Fruit fly (Drosophila melanogaster): ENCODE data around the gene ND-B8.
A peak's percentile ranks its signal among the peaks of the same experiment; 100 is the strongest.

The ND-B8 gene

DNA sequence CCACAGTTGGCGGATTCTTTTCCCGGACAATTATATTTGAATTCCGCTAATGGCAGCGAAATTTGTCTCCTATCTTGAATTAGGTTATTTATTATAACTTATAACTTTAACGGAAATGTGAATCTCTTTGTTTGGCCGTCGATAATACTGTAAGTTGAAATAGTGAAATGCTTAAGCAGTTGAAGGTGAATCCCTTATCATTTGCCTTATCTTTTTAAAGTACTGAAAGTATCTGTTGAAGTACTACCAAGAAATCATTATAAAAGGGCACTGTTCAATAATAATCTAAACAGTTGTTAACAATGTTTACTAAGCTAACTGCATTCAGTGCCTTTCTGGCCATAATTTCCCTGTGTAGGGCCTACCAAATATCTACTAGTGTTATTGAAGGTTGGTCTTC lies 43.6 kb upstream of the ND-B8 start, which contains the start of gene CG43055:
Gene CG43055, plus strand, starts transcription at position 301 of the 400 bp plus-strand sequence.
- TF ChIP-seq toy (GFP tag; IDR thresholded peaks at IDR 0.05) (no peak), sens (GFP tag) (peak; percentile 9), Dek (tag; optimal IDR thresholded peaks at IDR 0.05) (no peak), CG18764 (GFP tag; optimal IDR thresholded peaks at IDR 0.05) (no peak)

dm6 chr2L:4414059-4414458 lies 40.4 kb upstream of the ND-B8 start:
- TF ChIP-seq scrt (GFP tag; optimal IDR thresholded peaks at IDR 0.05) (peak; percentile 70), HmgD (GFP tag; optimal IDR thresholded peaks at IDR 0.05) (no peak), CG10147 (GFP tag; optimal IDR thresholded peaks at IDR 0.05) (no peak), crol (GFP tag; IDR thresholded peaks at IDR 0.05) (peak; percentile 26; the same call in 1 of the 2 replicates), Sox100B (GFP tag; optimal IDR thresholded peaks at IDR 0.05) (no peak), Bdp1 (GFP tag; optimal IDR thresholded peaks at IDR 0.05) (no peak), CG11456 (GFP tag; IDR thresholded peaks at IDR 0.05) (no peak), ken (GFP tag; IDR thresholded peaks at IDR 0.05) (no peak), stc (GFP tag; IDR thresholded peaks at IDR 0.05) (no peak), HHEX (GFP tag; optimal IDR thresholded peaks at IDR 0.05) (no peak), usp (GFP tag; optimal IDR thresholded peaks at IDR 0.05) (no peak), abd-A (tag; optimal IDR thresholded peaks at IDR 0.05) (peak; percentile 77), CG11695 (GFP tag; IDR thresholded peaks at IDR 0.05) (no peak), lbe (GFP tag; optimal IDR thresholded peaks at IDR 0.05) (no peak), twi (tag; optimal IDR thresholded peaks at IDR 0.05) (no peak), luna (GFP tag; optimal IDR thresholded peaks at IDR 0.05) (no peak), nau (GFP tag; optimal IDR thresholded peaks at IDR 0.05) (no peak), Deaf1 (tag; optimal IDR thresholded peaks at IDR 0.05) (no peak), CG14050 (GFP tag; IDR thresholded peaks at IDR 0.05) (no peak), repo (GFP tag; optimal IDR thresholded peaks at IDR 0.05) (no peak), fru (optimal IDR thresholded peaks at IDR 0.05) (no peak), nom (GFP tag; optimal IDR thresholded peaks at IDR 0.05) (no peak), CG6683 (GFP tag; optimal IDR thresholded peaks at IDR 0.05) (no peak)

- TF ChIP-seq CG10543 (GFP tag; optimal IDR thresholded peaks at IDR 0.05) (no peak), row (GFP tag; IDR thresholded peaks at IDR 0.05) (peak; percentile 26; the same call in 1 of the 3 replicates), Med (GFP tag) (peak; percentile 50), luna (GFP tag; optimal IDR thresholded peaks at IDR 0.05) (no peak), aop (GFP tag; IDR thresholded peaks at IDR 0.05) (no peak), Dref (GFP tag; IDR thresholded peaks at IDR 0.05) (no peak), knrl (GFP tag; IDR thresholded peaks at IDR 0.05; ENCODE audit: partially characterized antibody) (no peak), Drgx (GFP tag; IDR thresholded peaks at IDR 0.05) (0 out of 2 replicates have a peak, but pooled peaks have one; percentile 34)
Measured at dm6 chr2L:4416089-4416488, 38.3 kb upstream of the ND-B8 start.

DNA sequence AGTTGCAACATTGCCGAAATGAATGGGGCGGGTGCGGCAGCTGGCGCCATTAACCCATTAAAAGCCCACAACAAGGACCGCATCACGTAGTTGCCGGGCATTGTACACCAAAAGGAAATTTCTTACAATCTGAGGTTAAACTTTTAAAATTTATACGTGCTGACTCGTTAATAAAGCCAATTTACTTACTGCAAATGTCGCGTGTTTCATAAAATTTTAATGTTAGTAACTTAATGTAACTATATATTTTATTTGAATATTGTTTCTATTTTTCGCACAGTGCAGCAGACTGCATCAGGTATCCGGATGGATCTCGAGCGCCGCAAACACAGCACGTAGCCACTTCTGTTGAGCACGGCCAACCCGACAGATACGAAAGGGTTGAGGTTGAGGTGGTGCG lies 37.5 kb upstream of the ND-B8 start:
- TF ChIP-seq Drgx (GFP tag; IDR thresholded peaks at IDR 0.05) (peak; percentile 25; the same call in 1 of the 2 replicates), CG1233 (GFP tag; optimal IDR thresholded peaks at IDR 0.05) (no peak), CG6813 (GFP tag; optimal IDR thresholded peaks at IDR 0.05) (no peak), bsh (GFP tag; optimal IDR thresholded peaks at IDR 0.05) (peak in 1 of 2 experiments; percentile 41)
